Fruit fly (Drosophila melanogaster) whole organism, prepupa: ENCODE results near the gene CG43673.

Source experiments
- CG10669 ChIP-seq: fragments of 200-800 bp; sonication (Bioruptor generic); optimal IDR thresholded peaks from 3 replicates; lab custom pipeline; 2018; ENCODE audit warnings: missing biosample characterization, mild to moderate bottlenecking, missing genetic modification characterization, moderate library complexity
- CG11762 ChIP-seq: fragments of 200-800 bp; sonication (Bioruptor generic); optimal IDR thresholded peaks from 3 replicates; lab custom pipeline; 2016; ENCODE audit warnings: missing biosample characterization, missing genetic modification characterization; ENCODE audit not compliant: insufficient read depth
- CG15336 ChIP-seq: fragments of 200-800 bp; sonication (Bioruptor generic); IDR thresholded peaks from 2 replicates; pipeline ENCODE4 v1.3.6; 2022; ENCODE audit warnings: missing biosample characterization, missing genetic modification characterization
- CG3032 ChIP-seq: fragments of 200-800 bp; optimal IDR thresholded peaks from 2 replicates; lab custom pipeline; 2019; ENCODE audit warnings: missing biosample characterization, mild to moderate bottlenecking, missing genetic modification characterization, moderate library complexity
- CG34406 ChIP-seq: fragments of 200-800 bp; sonication (Bioruptor generic); optimal IDR thresholded peaks from 3 replicates; lab custom pipeline; 2016; ENCODE audit warnings: missing biosample characterization, missing genetic modification characterization
- CG3919 ChIP-seq: fragments of 200-800 bp; sonication (Bioruptor generic); optimal IDR thresholded peaks from 3 replicates; lab custom pipeline; 2016; ENCODE audit warnings: missing biosample characterization, missing genetic modification characterization
- CG4318 ChIP-seq: fragments of 200-800 bp; sonication (Bioruptor generic); optimal IDR thresholded peaks from 3 replicates; lab custom pipeline; 2017; ENCODE audit warnings: missing biosample characterization, mild to moderate bottlenecking, missing genetic modification characterization
- CG6276 ChIP-seq: fragments of 200-800 bp; sonication (Bioruptor generic); optimal IDR thresholded peaks from 2 replicates; lab custom pipeline; 2017; ENCODE audit warnings: missing biosample characterization, mild to moderate bottlenecking, missing genetic modification characterization
- CG6792 ChIP-seq: fragments of 200-800 bp; sonication (Bioruptor generic); optimal IDR thresholded peaks from 3 replicates; lab custom pipeline; 2016; ENCODE audit warnings: missing biosample characterization, missing genetic modification characterization
- CG6808 ChIP-seq: fragments of 200-800 bp; sonication (Bioruptor generic); optimal IDR thresholded peaks from 3 replicates; lab custom pipeline; 2017; ENCODE audit warnings: missing biosample characterization, missing genetic modification characterization, mild to moderate bottlenecking, moderate library complexity, missing genetic modification reagents
- CG8632 ChIP-seq: fragments of 200-800 bp; sonication (Bioruptor generic); optimal IDR thresholded peaks from 3 replicates; lab custom pipeline; 2016; ENCODE audit warnings: missing biosample characterization, missing genetic modification characterization
- Eip75B ChIP-seq: fragments of 200-800 bp; sonication (Bioruptor generic); optimal IDR thresholded peaks from 3 replicates; lab custom pipeline; 2016; ENCODE audit warnings: missing biosample characterization, missing genetic modification characterization
- Eip78C ChIP-seq: fragments of 200-800 bp; sonication (Bioruptor generic); peaks from one replicate; lab custom pipeline; 2016; ENCODE audit warnings: missing biosample characterization, missing genetic modification characterization
- Ets21C ChIP-seq: fragments of 200-800 bp; sonication (Bioruptor generic); optimal IDR thresholded peaks from 3 replicates; lab custom pipeline; 2016; ENCODE audit warnings: missing biosample characterization, missing genetic modification characterization
- Ets96B ChIP-seq: fragments of 200-800 bp; optimal IDR thresholded peaks from 2 replicates; lab custom pipeline; 2019; ENCODE audit warnings: missing biosample characterization, mild to moderate bottlenecking, missing genetic modification characterization, moderate library complexity
- Gug ChIP-seq: fragments of 200-800 bp; sonication (Bioruptor generic); IDR thresholded peaks from 2 replicates; pipeline ENCODE4 v1.3.6; 2022; ENCODE audit warnings: missing biosample characterization, missing genetic modification characterization
- Hr38 ChIP-seq: sonication (Bioruptor generic); optimal IDR thresholded peaks from 2 replicates; lab custom pipeline; 2016; ENCODE audit warnings: missing biosample characterization, missing genetic modification characterization
- Hr39 ChIP-seq: fragments of 200-800 bp; sonication (Bioruptor generic); optimal IDR thresholded peaks from 2 replicates; lab custom pipeline; 2016; ENCODE audit warnings: missing biosample characterization, missing genetic modification characterization
- Hr4 ChIP-seq: fragments of 200-800 bp; sonication (Bioruptor generic); optimal IDR thresholded peaks from 3 replicates; lab custom pipeline; 2016; ENCODE audit warnings: missing biosample characterization, missing genetic modification characterization
- Smox ChIP-seq: fragments of 200-800 bp; sonication (Bioruptor generic); optimal IDR thresholded peaks from 3 replicates; lab custom pipeline; 2016; ENCODE audit warnings: missing biosample characterization, missing genetic modification characterization
- Sox102F ChIP-seq: fragments of 200-800 bp; sonication (Bioruptor generic); optimal IDR thresholded peaks from 2 replicates; lab custom pipeline; 2016; ENCODE audit warnings: missing biosample characterization, mild to moderate bottlenecking, missing genetic modification characterization
- Sox14 ChIP-seq: fragments of 200-800 bp; sonication (Bioruptor generic); optimal IDR thresholded peaks from 3 replicates; lab custom pipeline; 2016; ENCODE audit warnings: missing biosample characterization, missing genetic modification characterization
- acj6 ChIP-seq: fragments of 200-800 bp; sonication (Bioruptor generic); optimal IDR thresholded peaks from 3 replicates; lab custom pipeline; 2016; ENCODE audit warnings: missing biosample characterization, missing genetic modification characterization
- cyc ChIP-seq: fragments of 200-800 bp; sonication (Bioruptor generic); optimal IDR thresholded peaks from 3 replicates; lab custom pipeline; 2016; ENCODE audit warnings: missing biosample characterization, missing genetic modification characterization
- dac ChIP-seq: fragments of 200-800 bp; sonication (Bioruptor generic); optimal IDR thresholded peaks from 2 replicates; lab custom pipeline; 2017; ENCODE audit warnings: missing biosample characterization, mild to moderate bottlenecking, missing genetic modification characterization
- dsx ChIP-seq: fragments of 200-800 bp; optimal IDR thresholded peaks from 3 replicates; lab custom pipeline; 2019; ENCODE audit warnings: missing biosample characterization, mild to moderate bottlenecking, missing genetic modification characterization, moderate library complexity; ENCODE audit not compliant: poor library complexity, severe bottlenecking
- esn ChIP-seq: fragments of 200-800 bp; sonication (Bioruptor generic); optimal IDR thresholded peaks from 2 replicates; lab custom pipeline; 2016; ENCODE audit warnings: missing biosample characterization, mild to moderate bottlenecking, missing genetic modification characterization, moderate library complexity
- fd59A ChIP-seq: fragments of 200-800 bp; sonication (Bioruptor generic); optimal IDR thresholded peaks from 2 replicates; lab custom pipeline; 2017; ENCODE audit warnings: missing biosample characterization, mild to moderate bottlenecking, missing genetic modification characterization, missing genetic modification reagents
- fkh ChIP-seq: fragments of 200-800 bp; sonication (Bioruptor generic); optimal IDR thresholded peaks from 3 replicates; lab custom pipeline; 2017; ENCODE audit warnings: missing biosample characterization, mild to moderate bottlenecking, missing genetic modification characterization, moderate library complexity
- lz ChIP-seq: fragments of 200-800 bp; sonication (Bioruptor generic); optimal IDR thresholded peaks from 3 replicates; lab custom pipeline; 2016; ENCODE audit warnings: missing biosample characterization, missing genetic modification characterization
- svp ChIP-seq: fragments of 200-800 bp; sonication (Bioruptor generic); peaks from one replicate; lab custom pipeline; 2016; ENCODE audit warnings: missing biosample characterization, missing genetic modification characterization
- topi ChIP-seq: fragments of 200-800 bp; sonication (Bioruptor generic); optimal IDR thresholded peaks from 3 replicates; lab custom pipeline; 2016; ENCODE audit warnings: missing biosample characterization, missing genetic modification characterization

CG43673 gene

DNA sequence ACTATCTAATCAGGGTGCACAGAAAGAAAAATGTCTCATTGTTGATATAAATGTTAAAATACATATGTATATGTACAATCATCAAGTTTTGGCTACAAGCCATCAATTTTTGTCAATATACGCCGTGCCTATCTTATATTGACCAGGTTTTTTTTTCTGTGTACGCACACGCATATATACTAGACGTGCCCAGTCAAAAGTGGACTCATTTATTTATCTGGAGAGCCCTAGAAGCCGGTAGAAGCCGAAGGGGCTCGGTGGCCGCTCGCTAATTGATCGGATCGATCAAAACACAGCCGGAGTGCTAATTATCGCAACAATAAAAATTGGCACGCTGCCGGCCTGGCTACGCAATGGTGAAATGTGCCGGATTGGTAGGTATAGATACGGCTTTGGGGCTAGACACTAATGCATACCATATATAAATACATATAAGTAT is 38.6 kb upstream of the CG43673 start (continued):
- TF ChIP-seq Smox (GFP tag; lab: Kevin White, UChicago) (peak; percentile 60), esn (GFP tag; lab: Kevin White, UChicago) (peak; percentile 71), CG10669 (GFP tag; lab: Kevin White, UChicago) (no peak), topi (GFP tag; lab: Kevin White, UChicago) (peak; percentile 69), lz (GFP tag; lab: Kevin White, UChicago) (peak; percentile 67), fd59A (no peak), Hr4 (GFP tag; lab: Kevin White, UChicago) (peak; percentile 50), CG4318 (GFP tag; lab: Kevin White, UChicago) (no peak), Ets96B (peak; percentile 39), CG6792 (peak; percentile 45), CG3919 (GFP tag; lab: Kevin White, UChicago) (no peak), CG6276 (GFP tag; lab: Kevin White, UChicago) (no peak), dsx (GFP tag; lab: Kevin White, UChicago) (peak; percentile 4), CG11762 (no peak), CG34406 (GFP tag; lab: Kevin White, UChicago) (peak; percentile 36), CG8632 (peak; percentile 43), Hr38 (no peak), Gug (GFP tag; lab: Robert Waterston, UW) (peak; percentile 52; the same call in 1 of the 2 replicates), CG15336 (GFP tag; lab: Robert Waterston, UW) (peak; percentile 57)

dm6 chrX:15740881-15741280 is 38.1 kb upstream of the CG43673 start:
- no peak for TF ChIP-seq acj6 (GFP tag; lab: Kevin White, UChicago)
- peak; percentile 47 for TF ChIP-seq svp (GFP tag; lab: Kevin White, UChicago)
- TF ChIP-seq esn (GFP tag; lab: Kevin White, UChicago), result no peak
- 0 out of 2 replicates have a peak, but pooled peaks have one; percentile 6 for TF ChIP-seq CG15336 (GFP tag; lab: Robert Waterston, UW)

DNA sequence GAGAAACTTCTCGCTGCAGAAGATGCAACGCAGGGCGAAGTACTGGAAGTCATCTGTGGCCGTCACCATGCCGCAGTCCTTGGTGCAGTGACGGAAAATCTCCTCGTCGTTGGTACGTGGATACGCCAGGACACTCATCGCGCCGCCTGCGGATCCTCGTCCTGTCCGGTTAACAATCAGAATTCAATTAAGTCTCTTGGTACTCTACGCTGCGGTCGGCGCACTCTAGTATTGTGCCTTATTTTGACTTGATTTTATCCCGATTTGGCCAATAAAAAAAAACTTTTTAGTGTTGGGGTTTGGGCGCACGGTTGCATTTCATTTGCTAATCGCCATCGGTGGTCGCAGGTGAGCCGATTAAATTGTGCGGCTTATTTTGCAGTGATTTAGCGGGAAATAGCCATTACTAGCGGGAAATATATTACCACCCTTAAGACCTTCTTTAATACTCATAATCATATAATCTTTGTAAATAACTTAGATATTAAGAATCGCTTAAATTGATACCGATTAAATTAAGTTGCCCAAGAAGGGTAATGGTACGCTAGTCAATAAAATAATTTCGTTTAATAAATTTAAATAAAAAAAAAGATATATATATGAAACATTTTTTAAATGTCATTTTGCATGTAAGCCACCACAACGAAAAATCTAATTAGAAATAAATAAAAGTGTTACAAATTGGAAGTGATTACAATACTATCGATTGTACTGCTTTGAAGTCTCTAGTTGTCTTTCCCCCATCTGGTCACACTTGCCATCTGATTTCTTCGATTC is 32.9 kb upstream of the CG43673 start, which contains the start of the genes CG8944 and CCT6:
CG8944 (minus strand) TSS at position 327 of the 777 bp plus-strand sequence.
CCT6 (plus strand) TSS at position 744 of the 777 bp plus-strand sequence.
- no peak for TF ChIP-seq esn (GFP tag; lab: Kevin White, UChicago)
- TF ChIP-seq Eip78C (GFP tag; lab: Kevin White, UChicago), result peak; percentile 46
- TF ChIP-seq CG6276 (GFP tag; lab: Kevin White, UChicago), result no peak
- TF ChIP-seq Sox14 (GFP tag; lab: Kevin White, UChicago), result no peak
- TF ChIP-seq CG3032 (tag; lab: Kevin White, UChicago), result peak; percentile 7
- TF ChIP-seq Ets21C (GFP tag; lab: Kevin White, UChicago), result peak; percentile 7
- TF ChIP-seq CG4318 (GFP tag; lab: Kevin White, UChicago), result no peak
- peak; percentile 20 for TF ChIP-seq lz (GFP tag; lab: Kevin White, UChicago)
- no peak for TF ChIP-seq CG11762
- no peak for TF ChIP-seq cyc (GFP tag; lab: Kevin White, UChicago)

DNA sequence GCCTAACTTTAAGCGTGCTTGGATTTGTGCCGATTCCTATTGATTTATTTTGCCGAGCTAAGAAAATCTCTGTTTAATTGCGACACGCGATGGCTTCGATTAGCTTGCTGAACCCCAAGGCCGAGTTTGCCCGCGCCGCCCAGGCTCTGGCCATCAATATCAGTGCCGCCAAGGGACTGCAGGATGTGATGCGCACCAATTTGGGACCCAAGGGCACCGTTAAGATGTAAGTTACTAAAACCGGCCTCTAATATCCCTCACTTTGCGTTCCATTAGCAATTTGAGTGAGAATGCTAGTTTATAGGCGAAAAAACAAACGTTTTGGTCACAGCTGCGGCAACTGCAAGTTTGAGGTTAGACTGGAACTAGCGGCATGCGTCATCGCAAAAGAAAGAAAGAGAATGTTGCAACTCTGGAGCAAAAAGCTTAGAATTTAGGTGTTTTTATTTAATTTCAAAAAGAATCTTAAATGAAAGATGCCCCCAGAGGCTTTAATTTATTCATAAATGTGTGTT is 32.2 kb upstream of the CG43673 start:
- no peak for TF ChIP-seq topi (GFP tag; lab: Kevin White, UChicago)
- no peak for TF ChIP-seq Sox102F (GFP tag; lab: Kevin White, UChicago)
- no peak for TF ChIP-seq CG6276 (GFP tag; lab: Kevin White, UChicago)
- TF ChIP-seq esn (GFP tag; lab: Kevin White, UChicago), result no peak
- TF ChIP-seq svp (GFP tag; lab: Kevin White, UChicago), result no peak
- no peak for TF ChIP-seq CG6808 (GFP tag; lab: Kevin White, UChicago)
- TF ChIP-seq dac (GFP tag; lab: Kevin White, UChicago), result no peak
- no peak for TF ChIP-seq lz (GFP tag; lab: Kevin White, UChicago)
- no peak for TF ChIP-seq Hr39 (GFP tag; lab: Kevin White, UChicago)
- no peak for TF ChIP-seq fkh (GFP tag; lab: Kevin White, UChicago)
- no peak for TF ChIP-seq CG34406 (GFP tag; lab: Kevin White, UChicago)
- TF ChIP-seq Eip75B, result no peak
- no peak for TF ChIP-seq CG3919 (GFP tag; lab: Kevin White, UChicago)
